Worm (Caenorhabditis elegans): ENCODE data around the gene spl-2.

Gene spl-2

DNA sequence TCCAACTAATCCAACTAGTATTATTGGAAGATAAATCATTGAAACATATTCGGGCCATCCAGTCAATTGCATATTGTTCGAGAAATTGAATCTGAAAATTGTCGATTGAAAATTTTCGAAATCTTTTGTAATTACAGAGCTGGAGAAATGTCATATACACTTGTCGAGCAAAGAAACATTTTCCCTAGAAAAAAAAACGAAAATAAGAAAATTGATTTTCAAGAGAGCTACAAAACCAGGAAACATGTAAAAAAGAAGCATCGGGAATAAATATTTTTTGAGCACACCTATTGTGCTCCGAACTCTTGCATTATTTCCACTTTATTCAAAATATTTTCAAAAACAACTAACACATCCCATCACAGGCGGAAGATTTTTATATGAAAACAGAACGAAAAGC is 45.6 kb downstream of the spl-2 start, which contains the start of gene frpr-6:
Gene frpr-6 (minus strand): TSS at position 101 of the 400 bp plus-strand sequence.
- no peak for TF ChIP-seq lir-1 (GFP tag; conservative IDR thresholded peaks at IDR 0.05)
- no peak for TF ChIP-seq tbx-9 (tag; optimal IDR thresholded peaks at IDR 0.05; ENCODE audit: borderline replicate concordance)
- no peak for TF ChIP-seq lsl-1 (GFP tag; optimal IDR thresholded peaks at IDR 0.05)
- TF ChIP-seq snpc-1.1 (tag; optimal IDR thresholded peaks at IDR 0.05; ENCODE audit: insufficient read depth): no peak
- no peak for TF ChIP-seq F57A8.1 (GFP tag; optimal IDR thresholded peaks at IDR 0.05)
- TF ChIP-seq attf-6 (GFP tag; IDR thresholded peaks at IDR 0.05): no peak
- TF ChIP-seq F23B12.7 (tag; optimal IDR thresholded peaks at IDR 0.05; ENCODE audit: insufficient read depth): no peak
- TF ChIP-seq tlf-1 (GFP tag; optimal IDR thresholded peaks at IDR 0.05): no peak

- TF ChIP-seq let-607 (tag; optimal IDR thresholded peaks at IDR 0.05): no peak
- no peak for TF ChIP-seq Y79H2A.3 (GFP tag; conservative IDR thresholded peaks at IDR 0.05)
Observed at ce11 chrV:9098280-9098973, 48.3 kb downstream of the spl-2 start, which contains the start of gene F21C10.9. Gene F21C10.9 (minus strand): TSS chrV:9098696.

ce11 chrV:9097213-9097612 is 49.5 kb downstream of the spl-2 start:
- TF ChIP-seq Y67H2A.10 (GFP tag; conservative IDR thresholded peaks at IDR 0.05): no peak
- no peak for TF ChIP-seq ztf-25 (GFP tag; IDR thresholded peaks at IDR 0.05)
- no peak for TF ChIP-seq ztf-3 (GFP tag; optimal IDR thresholded peaks at IDR 0.05)
- 0 out of 2 replicates have a peak, but pooled peaks have one; percentile 11 for TF ChIP-seq C06A6.2 (GFP tag; conservative IDR thresholded peaks at IDR 0.05)
- TF ChIP-seq cebp-2 (GFP tag; IDR thresholded peaks at IDR 0.05): no peak
- no peak for TF ChIP-seq cebp-1 (GFP tag; IDR thresholded peaks at IDR 0.05)
- TF ChIP-seq cebp-1 (tag; optimal IDR thresholded peaks at IDR 0.05): peak; percentile 57
- TF ChIP-seq ceh-79 (tag; optimal IDR thresholded peaks at IDR 0.05): no peak
- TF ChIP-seq ceh-100 (GFP tag; IDR thresholded peaks at IDR 0.05): no peak
- TF ChIP-seq athp-1 (tag; optimal IDR thresholded peaks at IDR 0.05): no peak
- TF ChIP-seq mcd-1 (GFP tag; IDR thresholded peaks at IDR 0.05): no peak
- TF ChIP-seq Y56A3A.18 (GFP tag; IDR thresholded peaks at IDR 0.05): no peak
- TF ChIP-seq ets-4 (GFP tag; optimal IDR thresholded peaks at IDR 0.05): no peak
- no peak for TF ChIP-seq attf-3 (GFP tag; conservative IDR thresholded peaks at IDR 0.05)
- TF ChIP-seq let-607 (tag; optimal IDR thresholded peaks at IDR 0.05): no peak
- TF ChIP-seq F10E7.11 (tag; optimal IDR thresholded peaks at IDR 0.05): no peak
- TF ChIP-seq pha-4 (tag; optimal IDR thresholded peaks at IDR 0.05): peak; percentile 63
- TF ChIP-seq bed-2 (GFP tag; IDR thresholded peaks at IDR 0.05): no peak
- no peak for TF ChIP-seq lag-1 (GFP tag; IDR thresholded peaks at IDR 0.05)
- TF ChIP-seq lin-35 (GFP tag; optimal IDR thresholded peaks at IDR 0.05): no peak
- no peak for TF ChIP-seq nhr-120 (GFP tag; IDR thresholded peaks at IDR 0.05)
- no peak for TF ChIP-seq attf-6 (GFP tag; IDR thresholded peaks at IDR 0.05)
- TF ChIP-seq atf-7 (tag; optimal IDR thresholded peaks at IDR 0.05): no peak
- TF ChIP-seq F22D6.2 (tag; optimal IDR thresholded peaks at IDR 0.05): no peak
- no peak for TF ChIP-seq gei-17 (GFP tag; optimal IDR thresholded peaks at IDR 0.05)
- TF ChIP-seq lin-26 (GFP tag; IDR thresholded peaks at IDR 0.05): no peak
- TF ChIP-seq akir-1 (GFP tag; optimal IDR thresholded peaks at IDR 0.05): no peak
- TF ChIP-seq ceh-27 (GFP tag; optimal IDR thresholded peaks at IDR 0.05): no peak
- TF ChIP-seq mel-28 (tag; optimal IDR thresholded peaks at IDR 0.05; ENCODE audit: borderline replicate concordance): no peak
- no peak for TF ChIP-seq dpl-1 (GFP tag; optimal IDR thresholded peaks at IDR 0.05)
- no peak for TF ChIP-seq unc-130 (GFP tag; optimal IDR thresholded peaks at IDR 0.05)
- TF ChIP-seq ceh-91 (GFP tag; IDR thresholded peaks at IDR 0.05): no peak
- TF ChIP-seq F23B12.7 (tag; optimal IDR thresholded peaks at IDR 0.05; ENCODE audit: insufficient read depth): no peak
- no peak for TF ChIP-seq F37B4.10 (GFP tag; IDR thresholded peaks at IDR 0.05)
- no peak for TF ChIP-seq ztf-18 (tag; optimal IDR thresholded peaks at IDR 0.05)
- TF ChIP-seq hsf-1 (GFP tag; IDR thresholded peaks at IDR 0.05): peak; percentile 20; the same call in 1 of the 2 replicates
- no peak for TF ChIP-seq hmg-20 (GFP tag; IDR thresholded peaks at IDR 0.05)
